Fruit fly (Drosophila melanogaster): ENCODE results near the gene Dpy-30L2.

Dpy-30L2 gene

DNA sequence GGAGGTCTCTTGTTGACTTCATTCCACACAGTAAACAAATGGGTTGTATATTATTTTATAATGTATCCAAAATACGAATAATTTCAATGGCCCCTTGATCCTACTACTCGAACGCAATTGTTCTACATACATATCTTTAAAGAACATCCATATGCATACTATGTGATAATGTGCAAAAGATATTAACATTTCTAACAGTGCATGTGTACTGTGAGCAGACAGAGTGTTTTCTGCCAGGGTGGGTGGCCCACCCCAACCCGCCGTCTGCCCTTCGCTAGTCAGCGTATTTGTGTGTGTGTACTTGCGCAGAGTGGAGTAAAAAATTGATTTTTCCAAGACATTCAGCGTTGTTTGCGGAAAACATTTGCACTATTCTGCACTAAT lies 23.5 kb upstream of the Dpy-30L2 start (continued):
- TF ChIP-seq B-H1 (GFP tag; IDR thresholded peaks at IDR 0.05) (peak; percentile 74), ash1 (GFP tag; optimal IDR thresholded peaks at IDR 0.05) (no peak), disco-r (GFP tag; optimal IDR thresholded peaks at IDR 0.05) (no peak), prd (optimal IDR thresholded peaks at IDR 0.05) (no peak), prd (GFP tag; IDR thresholded peaks at IDR 0.05) (peak; percentile 66), Camta (GFP tag; optimal IDR thresholded peaks at IDR 0.05) (no peak), fd3F (GFP tag; optimal IDR thresholded peaks at IDR 0.05) (peak; percentile 17), wek (GFP tag; optimal IDR thresholded peaks at IDR 0.05) (no peak), CG1024 (GFP tag; IDR thresholded peaks at IDR 0.05) (peak; percentile 56; the same call in 1 of the 2 replicates), sc (optimal IDR thresholded peaks at IDR 0.05) (no peak), sc (GFP tag; optimal IDR thresholded peaks at IDR 0.05) (no peak), peb (GFP tag; IDR thresholded peaks at IDR 0.05) (peak; percentile 38; the same call in 1 of the 2 replicates), Optix (GFP tag; IDR thresholded peaks at IDR 0.05) (peak; percentile 13; the same call in 1 of the 3 replicates), sna (GFP tag; IDR thresholded peaks at IDR 0.05; ENCODE audit: partially characterized antibody) (no peak), bsh (GFP tag; optimal IDR thresholded peaks at IDR 0.05) (peak; percentile 76), CG8359 (GFP tag; optimal IDR thresholded peaks at IDR 0.05; ENCODE audit: borderline replicate concordance) (no peak), CG43689 (GFP tag; IDR thresholded peaks at IDR 0.05) (peak; percentile 55), GATAe (GFP tag; conservative IDR thresholded peaks at IDR 0.05) (no peak), Dp (GFP tag; optimal IDR thresholded peaks at IDR 0.05) (no peak), lmd (GFP tag; IDR thresholded peaks at IDR 0.05) (peak; percentile 75), lilli (GFP tag; optimal IDR thresholded peaks at IDR 0.05) (peak; percentile 3), CG6689 (GFP tag; IDR thresholded peaks at IDR 0.05) (peak; percentile 70), row (GFP tag; IDR thresholded peaks at IDR 0.05) (peak; percentile 69), sob (GFP tag; IDR thresholded peaks at IDR 0.05) (peak; percentile 79), ham (GFP tag; IDR thresholded peaks at IDR 0.05) (peak; percentile 46; the same call in 1 of the 2 replicates), CG32532 (GFP tag; IDR thresholded peaks at IDR 0.05) (peak; percentile 79), CG15514 (GFP tag; optimal IDR thresholded peaks at IDR 0.05) (peak; percentile 50), CG4730 (GFP tag; IDR thresholded peaks at IDR 0.05) (peak; percentile 26; the same call in 1 of the 2 replicates), fd102C (GFP tag; optimal IDR thresholded peaks at IDR 0.05) (no peak), MBD-R2 (GFP tag; IDR thresholded peaks at IDR 0.05) (peak; percentile 34), CG10147 (GFP tag; optimal IDR thresholded peaks at IDR 0.05) (peak; percentile 29), CG14710 (tag; optimal IDR thresholded peaks at IDR 0.05) (peak; percentile 4), CG11456 (GFP tag; IDR thresholded peaks at IDR 0.05) (peak; percentile 79), CG10462 (GFP tag; optimal IDR thresholded peaks at IDR 0.05) (no peak), dmrt11E (tag; optimal IDR thresholded peaks at IDR 0.05) (no peak), H15 (GFP tag; IDR thresholded peaks at IDR 0.05) (peak; percentile 64; the same call in 2 of the 3 replicates), cato (GFP tag; optimal IDR thresholded peaks at IDR 0.05; ENCODE audit: borderline replicate concordance) (no peak), Atf3 (GFP tag; optimal IDR thresholded peaks at IDR 0.05) (no peak), tgo (GFP tag; IDR thresholded peaks at IDR 0.05) (peak; percentile 65), CG2678 (tag; optimal IDR thresholded peaks at IDR 0.05) (peak; percentile 37), Drgx (GFP tag; IDR thresholded peaks at IDR 0.05) (peak; percentile 91), CG11696 (GFP tag; IDR thresholded peaks at IDR 0.05) (0 out of 2 replicates have a peak, but pooled peaks have one; percentile 39), Sin3A (optimal IDR thresholded peaks at IDR 0.05) (no peak), CG8388 (GFP tag; optimal IDR thresholded peaks at IDR 0.05) (peak; percentile 37), HmgZ (tag; optimal IDR thresholded peaks at IDR 0.05) (peak; percentile 7), Oli (tag; optimal IDR thresholded peaks at IDR 0.05) (peak; percentile 61), cad (GFP tag; optimal IDR thresholded peaks at IDR 0.05) (no peak), CG1647 (GFP tag; optimal IDR thresholded peaks at IDR 0.05) (peak; percentile 7), CG7556 (GFP tag; optimal IDR thresholded peaks at IDR 0.05) (peak; percentile 46), Rfx (GFP tag; IDR thresholded peaks at IDR 0.05) (peak; percentile 80), CG8290 (GFP tag; optimal IDR thresholded peaks at IDR 0.05) (no peak), CG8290 (tag; optimal IDR thresholded peaks at IDR 0.05) (peak in 1 of 2 experiments; percentile 95), ap (GFP tag; IDR thresholded peaks at IDR 0.05) (peak; percentile 76)

Data from whole organism, embryonic.